Fruit fly (Drosophila melanogaster) whole organism, embryonic: ENCODE results near the gene Hmbs.

Experiments used
- Abd-B ChIP-seq: fragments of 200-800 bp; sonication (Bioruptor generic); optimal IDR thresholded peaks from 2 replicates; lab custom pipeline; 2018; ENCODE audit warnings: missing biosample characterization, mild to moderate bottlenecking, missing genetic modification characterization, moderate library complexity
- Antp ChIP-seq: fragments of 200-800 bp; sonication (Bioruptor generic); optimal IDR thresholded peaks from 3 replicates; lab custom pipeline; 2016; ENCODE audit warnings: missing biosample characterization, missing genetic modification characterization
- Atf3 ChIP-seq: fragments of 200-800 bp; sonication (Bioruptor generic); optimal IDR thresholded peaks from 3 replicates; lab custom pipeline; 2016; ENCODE audit warnings: missing biosample characterization, missing genetic modification characterization
- CG10267 ChIP-seq: fragments of 200-800 bp; sonication (Bioruptor generic); optimal IDR thresholded peaks from 2 replicates; lab custom pipeline; 2018; ENCODE audit warnings: missing biosample characterization, mild to moderate bottlenecking, missing genetic modification characterization, moderate library complexity
- CG11398 ChIP-seq: fragments of 200-800 bp; sonication (Bioruptor generic); optimal IDR thresholded peaks from 2 replicates; lab custom pipeline; 2016; ENCODE audit warnings: missing biosample characterization, missing genetic modification characterization
- CG11504 ChIP-seq: fragments of 200-800 bp; sonication (Bioruptor generic); optimal IDR thresholded peaks from 3 replicates; lab custom pipeline; 2019; ENCODE audit warnings: missing biosample characterization, mild to moderate bottlenecking, missing genetic modification characterization, moderate library complexity
- CG13296 ChIP-seq: fragments of 200-800 bp; sonication (Bioruptor generic); optimal IDR thresholded peaks from 3 replicates; lab custom pipeline; 2018; ENCODE audit warnings: missing biosample characterization, mild to moderate bottlenecking, missing genetic modification characterization
- CG15269 ChIP-seq: fragments of 200-800 bp; sonication (Bioruptor generic); optimal IDR thresholded peaks from 2 replicates; lab custom pipeline; 2018; ENCODE audit warnings: missing biosample characterization, mild to moderate bottlenecking, missing genetic modification characterization, moderate library complexity
- CG1647 ChIP-seq: fragments of 200-800 bp; sonication (Bioruptor generic); optimal IDR thresholded peaks from 3 replicates; lab custom pipeline; 2016; ENCODE audit warnings: missing biosample characterization, missing genetic modification characterization
- CG17359 ChIP-seq: fragments of 200-800 bp; sonication (Bioruptor generic); optimal IDR thresholded peaks from 3 replicates; lab custom pipeline; 2018; ENCODE audit warnings: missing biosample characterization, mild to moderate bottlenecking, missing genetic modification characterization, moderate library complexity
- CG17829 ChIP-seq: fragments of 200-800 bp; optimal IDR thresholded peaks from 2 replicates; lab custom pipeline; 2019; ENCODE audit warnings: missing biosample characterization, mild to moderate bottlenecking, missing genetic modification characterization, moderate library complexity
- CG18262 ChIP-seq: fragments of 200-800 bp; optimal IDR thresholded peaks from 3 replicates; lab custom pipeline; 2019; ENCODE audit warnings: missing biosample characterization, mild to moderate bottlenecking, missing genetic modification characterization, moderate library complexity
- CG2875 ChIP-seq: fragments of 200-800 bp; sonication (Bioruptor generic); optimal IDR thresholded peaks from 2 replicates; lab custom pipeline; 2017; ENCODE audit warnings: missing biosample characterization, mild to moderate bottlenecking, missing genetic modification characterization, missing genetic modification reagents
- CG30431 ChIP-seq: fragments of 200-800 bp; sonication (Bioruptor generic); optimal IDR thresholded peaks from 2 replicates; lab custom pipeline; 2017; ENCODE audit warnings: missing biosample characterization, missing genetic modification characterization
- CG4360 ChIP-seq: fragments of 200-800 bp; sonication (Bioruptor generic); IDR thresholded peaks from 2 replicates; pipeline ENCODE4 v1.3.6; 2022; ENCODE audit warnings: missing biosample characterization, missing genetic modification characterization
- CG4730 ChIP-seq: fragments of 200-800 bp; sonication (Bioruptor generic); IDR thresholded peaks from 2 replicates; pipeline ENCODE4 v1.3.6; 2022; ENCODE audit warnings: missing biosample characterization, missing genetic modification characterization
- CG5245 ChIP-seq: fragments of 200-800 bp; sonication (Bioruptor generic); optimal IDR thresholded peaks from 3 replicates; lab custom pipeline; 2016; ENCODE audit warnings: missing biosample characterization, missing genetic modification characterization
- CG6254 ChIP-seq: fragments of 200-800 bp; sonication (Bioruptor generic); optimal IDR thresholded peaks from 3 replicates; lab custom pipeline; 2017; ENCODE audit warnings: mild to moderate bottlenecking, missing biosample characterization, missing genetic modification reagents, missing genetic modification characterization
- CG6813 ChIP-seq: fragments of 200-800 bp; sonication (Bioruptor generic); optimal IDR thresholded peaks from 2 replicates; lab custom pipeline; 2017; ENCODE audit warnings: missing biosample characterization, missing genetic modification characterization, mild to moderate bottlenecking, moderate library complexity, missing genetic modification reagents
- CG7556 ChIP-seq: fragments of 200-800 bp; sonication (Bioruptor generic); optimal IDR thresholded peaks from 2 replicates; lab custom pipeline; 2017; ENCODE audit warnings: missing biosample characterization, mild to moderate bottlenecking, missing genetic modification characterization
- CG7786 ChIP-seq: fragments of 200-800 bp; sonication (Bioruptor generic); optimal IDR thresholded peaks from 2 replicates; lab custom pipeline; 2016; ENCODE audit warnings: missing biosample characterization, missing genetic modification characterization
- CG9437 ChIP-seq: fragments of 200-800 bp; sonication (Bioruptor generic); optimal IDR thresholded peaks from 2 replicates; lab custom pipeline; 2018; ENCODE audit warnings: missing biosample characterization, mild to moderate bottlenecking, missing genetic modification characterization
- CrebB ChIP-seq: fragments of 200-800 bp; sonication (Bioruptor generic); optimal IDR thresholded peaks from 3 replicates; lab custom pipeline; 2018; ENCODE audit warnings: missing biosample characterization, mild to moderate bottlenecking, missing genetic modification characterization
- Dad ChIP-seq: fragments of 200-800 bp; sonication (Bioruptor generic); optimal IDR thresholded peaks from 3 replicates; lab custom pipeline; 2016; ENCODE audit warnings: missing biosample characterization, missing genetic modification characterization
- Dip3 ChIP-seq: fragments of 200-800 bp; sonication (Bioruptor generic); optimal IDR thresholded peaks from 3 replicates; lab custom pipeline; 2016; ENCODE audit warnings: missing biosample characterization, missing genetic modification characterization
- Drgx ChIP-seq: fragments of 200-800 bp; sonication (Bioruptor generic); IDR thresholded peaks from 2 replicates; pipeline ENCODE4 v1.3.6; 2022; ENCODE audit warnings: missing biosample characterization, missing genetic modification characterization
- E2f1 ChIP-seq: fragments of 200-800 bp; sonication (Bioruptor generic); IDR thresholded peaks from 2 replicates; pipeline ENCODE4 v1.3.6; 2022; ENCODE audit warnings: missing biosample characterization, missing genetic modification characterization
- Fer3 ChIP-seq: fragments of 200-800 bp; sonication (Bioruptor generic); optimal IDR thresholded peaks from 2 replicates; lab custom pipeline; 2018; ENCODE audit warnings: missing biosample characterization, mild to moderate bottlenecking, missing genetic modification characterization, moderate library complexity
- HLH3B ChIP-seq: fragments of 200-800 bp; sonication (Bioruptor generic); IDR thresholded peaks from 2 replicates; pipeline ENCODE4 v1.3.6; 2022; ENCODE audit warnings: missing biosample characterization, missing genetic modification characterization
- Hand ChIP-seq: fragments of 200-800 bp; sonication (Bioruptor generic); optimal IDR thresholded peaks from 2 replicates; lab custom pipeline; 2017; ENCODE audit warnings: mild to moderate bottlenecking, missing biosample characterization, missing genetic modification reagents, missing genetic modification characterization
- Hr3 ChIP-seq: fragments of 200-800 bp; sonication (Bioruptor generic); optimal IDR thresholded peaks from 3 replicates; lab custom pipeline; 2016; ENCODE audit warnings: missing biosample characterization, missing genetic modification characterization
- Kr ChIP-seq: fragments of 200-800 bp; sonication (Bioruptor generic); optimal IDR thresholded peaks from 2 replicates; lab custom pipeline; 2017; ENCODE audit warnings: missing biosample characterization, mild to moderate bottlenecking, missing genetic modification characterization
- Lhr ChIP-seq: fragments of 200-800 bp; sonication (Bioruptor generic); optimal IDR thresholded peaks from 3 replicates; lab custom pipeline; 2017; ENCODE audit warnings: mild to moderate bottlenecking, missing biosample characterization, missing genetic modification reagents, missing genetic modification characterization
- Med ChIP-seq: fragments of 200-800 bp; sonication (Bioruptor generic); peaks from one replicate; lab custom pipeline; 2016; ENCODE audit warnings: missing biosample characterization, missing genetic modification characterization, mild to moderate bottlenecking, inconsistent platforms, moderate library complexity
- Ravus ChIP-seq: fragments of 200-800 bp; sonication (Bioruptor generic); IDR thresholded peaks from 2 replicates; pipeline ENCODE4 v1.3.6; 2022; ENCODE audit warnings: missing biosample characterization, missing genetic modification characterization
- Xrp1 ChIP-seq: fragments of 200-800 bp; sonication (Bioruptor generic); IDR thresholded peaks from 2 replicates; pipeline ENCODE4 v1.3.6; 2022; ENCODE audit warnings: missing biosample characterization, missing genetic modification characterization
- ab ChIP-seq: fragments of 200-800 bp; sonication (Bioruptor generic); optimal IDR thresholded peaks from 2 replicates; lab custom pipeline; 2016; ENCODE audit warnings: missing biosample characterization, missing genetic modification characterization
- ap ChIP-seq: fragments of 200-800 bp; sonication (Bioruptor generic); IDR thresholded peaks from 2 replicates; pipeline ENCODE4 v1.3.6; 2022; ENCODE audit warnings: missing biosample characterization, missing genetic modification characterization
- cg ChIP-seq: fragments of 200-800 bp; sonication (Bioruptor generic); optimal IDR thresholded peaks from 3 replicates; lab custom pipeline; 2019; ENCODE audit warnings: missing biosample characterization, mild to moderate bottlenecking, missing genetic modification characterization, moderate library complexity
- corto ChIP-seq: fragments of 200-800 bp; sonication (Bioruptor generic); optimal IDR thresholded peaks from 2 replicates; lab custom pipeline; 2016; ENCODE audit warnings: missing biosample characterization, mild to moderate bottlenecking, missing genetic modification characterization, moderate library complexity
- cwo ChIP-seq: fragments of 200-800 bp; sonication (Bioruptor generic); optimal IDR thresholded peaks from 3 replicates; lab custom pipeline; 2017; ENCODE audit warnings: missing biosample characterization, missing genetic modification characterization, mild to moderate bottlenecking, moderate library complexity, missing genetic modification reagents
- dati ChIP-seq: fragments of 200-800 bp; sonication (Bioruptor generic); IDR thresholded peaks from 2 replicates; pipeline ENCODE4 v1.3.6; 2022; ENCODE audit warnings: missing biosample characterization, missing genetic modification characterization
- lmd ChIP-seq: fragments of 200-800 bp; sonication (Bioruptor generic); IDR thresholded peaks from 2 replicates; pipeline ENCODE4 v1.3.6; 2022; ENCODE audit warnings: missing biosample characterization, missing genetic modification characterization
- lov ChIP-seq, 2 experiments: fragments of 200-800 bp in 1 of 2; fragments of >200 bp in 1 of 2; sonication (Bioruptor generic) in 1 of 2; IDR thresholded peaks in 1 of 2; optimal IDR thresholded peaks in 1 of 2; 2 replicates in 1 of 2; 3 replicates in 1 of 2; pipeline versions ENCODE4 v1.3.6 to Lab custom; 2017 to 2022; ENCODE audit warnings: missing biosample characterization in 1 of 2, missing genetic modification characterization in 1 of 2
- nom ChIP-seq: fragments of 200-800 bp; sonication (Bioruptor generic); optimal IDR thresholded peaks from 2 replicates; lab custom pipeline; 2017; ENCODE audit warnings: missing biosample characterization, missing genetic modification characterization, mild to moderate bottlenecking, moderate library complexity, missing genetic modification reagents
- pfk ChIP-seq: fragments of 200-800 bp; sonication (Bioruptor generic); optimal IDR thresholded peaks from 2 replicates; lab custom pipeline; 2018; ENCODE audit warnings: missing biosample characterization, mild to moderate bottlenecking, missing genetic modification characterization, moderate library complexity
- sr ChIP-seq: fragments of 200-800 bp; sonication (Bioruptor generic); IDR thresholded peaks from 3 replicates; pipeline ENCODE4 v1.3.6; 2022; ENCODE audit warnings: missing biosample characterization, missing genetic modification characterization
- zen2 ChIP-seq: fragments of 200-800 bp; sonication (Bioruptor generic); IDR thresholded peaks from 3 replicates; pipeline ENCODE4 v1.3.6; 2022; ENCODE audit warnings: missing biosample characterization, missing genetic modification characterization; ENCODE audit not compliant: partially characterized antibody
- zfh1 ChIP-seq: fragments of 200-800 bp; sonication (Bioruptor generic); IDR thresholded peaks from 3 replicates; pipeline ENCODE4 v1.3.6; 2022; ENCODE audit warnings: missing biosample characterization, missing genetic modification characterization

Hmbs gene

DNA sequence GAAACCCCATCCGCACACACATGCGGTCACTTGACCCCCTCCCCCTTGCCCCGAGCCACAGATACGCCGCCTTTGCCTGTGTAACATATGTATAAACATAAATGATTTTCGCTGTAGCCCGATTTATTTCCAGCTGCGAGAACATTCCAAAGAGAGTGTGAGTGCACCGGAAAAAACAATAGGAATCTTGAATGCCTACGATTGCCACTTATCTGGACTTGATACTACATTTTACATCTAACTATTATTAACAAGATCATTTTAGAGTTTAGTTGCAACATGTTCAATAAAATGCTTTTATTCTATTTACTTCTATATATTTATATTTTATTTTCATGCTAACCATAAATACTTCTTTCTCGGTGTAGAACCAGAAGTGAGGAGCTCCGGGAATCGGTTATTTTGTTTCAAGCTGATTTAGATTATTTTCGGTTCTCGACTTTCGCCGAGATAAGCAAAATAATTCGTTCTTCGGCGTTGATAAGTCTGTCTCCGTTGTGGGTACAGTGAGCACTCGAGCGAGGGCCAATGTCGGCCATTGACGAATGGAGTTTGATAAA lies 34.5 kb upstream of the Hmbs start (continued):
- TF ChIP-seq E2f1 (GFP tag; lab: Robert Waterston, UW): peak; percentile 58; the same call in 1 of the 2 replicates
- TF ChIP-seq CG7556 (GFP tag; lab: Kevin White, UChicago): peak; percentile 89
- peak; percentile 43 for TF ChIP-seq Dip3 (GFP tag; lab: Kevin White, UChicago)
- TF ChIP-seq CG18262 (tag; lab: Kevin White, UChicago): peak; percentile 94
- peak; percentile 19 for TF ChIP-seq CG7786 (GFP tag; lab: Kevin White, UChicago)
- TF ChIP-seq cwo: peak; percentile 61
- TF ChIP-seq CG17359 (tag; lab: Kevin White, UChicago): peak; percentile 87
- TF ChIP-seq zen2 (GFP tag; lab: Robert Waterston, UW): no peak
- TF ChIP-seq CG4360 (GFP tag; lab: Robert Waterston, UW): peak; percentile 69
- no peak for TF ChIP-seq corto (GFP tag; lab: Kevin White, UChicago)
- TF ChIP-seq lov (optimal IDR thresholded peaks at IDR 0.05; lab: Kevin White, UChicago): no peak
- TF ChIP-seq lov (GFP tag; IDR thresholded peaks at IDR 0.05; lab: Robert Waterston, UW): peak; percentile 68; the same call in 2 of the 3 replicates
- TF ChIP-seq CG2875 (GFP tag; lab: Kevin White, UChicago): peak; percentile 81
- peak; percentile 66 for TF ChIP-seq Hand (GFP tag; lab: Kevin White, UChicago)
- no peak for TF ChIP-seq CG11398 (GFP tag; lab: Kevin White, UChicago)
- peak; percentile 68 for TF ChIP-seq CG9437 (GFP tag; lab: Kevin White, UChicago)
- peak; percentile 30 for TF ChIP-seq CG13296
- no peak for TF ChIP-seq CG1647 (GFP tag; lab: Kevin White, UChicago)
- peak; percentile 61 for TF ChIP-seq Lhr (GFP tag; lab: Kevin White, UChicago)
- TF ChIP-seq Ravus (GFP tag; lab: Robert Waterston, UW): peak; percentile 13; the same call in 1 of the 2 replicates
- TF ChIP-seq cg (GFP tag; lab: Kevin White, UChicago): no peak
- TF ChIP-seq Hr3: peak; percentile 74
- peak; percentile 1 for TF ChIP-seq pfk (GFP tag; lab: Kevin White, UChicago)
- no peak for TF ChIP-seq Dad (GFP tag; lab: Kevin White, UChicago)
- TF ChIP-seq zfh1 (GFP tag; lab: Robert Waterston, UW): peak; percentile 86
- TF ChIP-seq HLH3B (GFP tag; lab: Robert Waterston, UW): peak; percentile 83
- TF ChIP-seq CG10267: peak; percentile 84
- peak; percentile 93 for TF ChIP-seq Xrp1 (GFP tag; lab: Robert Waterston, UW)
- peak; percentile 78 for TF ChIP-seq CG15269 (tag; lab: Kevin White, UChicago)
- peak; percentile 58 for TF ChIP-seq CrebB (tag; lab: Kevin White, UChicago)
- TF ChIP-seq CG6813 (GFP tag; lab: Kevin White, UChicago): peak; percentile 79
- TF ChIP-seq CG5245 (GFP tag; lab: Kevin White, UChicago): peak; percentile 77
- peak; percentile 23; the same call in 1 of the 2 replicates for TF ChIP-seq Drgx (GFP tag; lab: Robert Waterston, UW)
- TF ChIP-seq Med: peak; percentile 74
- peak; percentile 79 for TF ChIP-seq CG6254
- no peak for TF ChIP-seq Antp (GFP tag; lab: Kevin White, UChicago)
- TF ChIP-seq dati (GFP tag; lab: Robert Waterston, UW): 0 out of 2 replicates have a peak, but pooled peaks have one; percentile 11
- peak; percentile 83 for TF ChIP-seq lmd
- peak; percentile 81 for TF ChIP-seq Fer3 (tag; lab: Kevin White, UChicago)
- peak; percentile 88 for TF ChIP-seq CG11504
- TF ChIP-seq Kr (GFP tag; lab: Kevin White, UChicago): no peak
- TF ChIP-seq ab: no peak
- TF ChIP-seq CG30431 (GFP tag; lab: Kevin White, UChicago): peak; percentile 60
- TF ChIP-seq ap (GFP tag; lab: Robert Waterston, UW): peak; percentile 45
- peak; percentile 39 for TF ChIP-seq nom
- no peak for TF ChIP-seq sr (GFP tag; lab: Robert Waterston, UW)
- TF ChIP-seq Atf3 (GFP tag; lab: Kevin White, UChicago): no peak
- peak; percentile 32 for TF ChIP-seq Abd-B (GFP tag; lab: Kevin White, UChicago)
- TF ChIP-seq CG4730 (GFP tag; lab: Robert Waterston, UW): peak; percentile 69
- peak; percentile 94 for TF ChIP-seq CG17829 (tag; lab: Kevin White, UChicago)
